Fruit fly (Drosophila melanogaster) Kc167 (cell line): ENCODE results near the gene CG6763.

Experiments used
- Myc ChIP-seq: fragments of >200 bp; optimal IDR thresholded peaks from 2 replicates; lab custom pipeline; 2017; ENCODE audit warnings: missing external identifiers
- h ChIP-seq: fragments of >200 bp; optimal IDR thresholded peaks from 3 replicates; lab custom pipeline; 2018; ENCODE audit warnings: missing external identifiers
- insv ChIP-seq: fragments of >200 bp; optimal IDR thresholded peaks from 3 replicates; lab custom pipeline; 2018; ENCODE audit warnings: missing external identifiers
- psq ChIP-seq: fragments of >200 bp; optimal IDR thresholded peaks from 2 replicates; lab custom pipeline; 2017; ENCODE audit warnings: missing external identifiers

dm6 chr3R:23325710-23326109 is 41.9 kb downstream of the CG6763 start:
- TF ChIP-seq h (lab: Kevin White, UChicago) (no peak), Myc (lab: Kevin White, UChicago) (no peak), psq (lab: Kevin White, UChicago) (no peak), insv (lab: Kevin White, UChicago) (no peak)
